Fruit fly (Drosophila melanogaster): ENCODE data around the gene CG5342.

CG5342 gene

dm6 chr3R:11613252-11614036, 34.8 kb downstream of the CG5342 start (continued):
- TF ChIP-seq CG2875 (GFP tag; optimal IDR thresholded peaks at IDR 0.05) (no peak), Tbp (GFP tag; optimal IDR thresholded peaks at IDR 0.05) (no peak), Lpt (GFP tag; optimal IDR thresholded peaks at IDR 0.05) (no peak), CG14710 (tag; optimal IDR thresholded peaks at IDR 0.05) (peak; percentile 47), sd (tag; optimal IDR thresholded peaks at IDR 0.05) (peak; percentile 23), Bteb2 (GFP tag; optimal IDR thresholded peaks at IDR 0.05) (peak; percentile 22), Camta (GFP tag; optimal IDR thresholded peaks at IDR 0.05) (peak; percentile 48), CG15601 (tag; optimal IDR thresholded peaks at IDR 0.05) (peak; percentile 46), seq (GFP tag; IDR thresholded peaks at IDR 0.05) (no peak), amos (GFP tag; IDR thresholded peaks at IDR 0.05; ENCODE audit: partially characterized antibody) (peak; percentile 73), pho (GFP tag; optimal IDR thresholded peaks at IDR 0.05) (peak; percentile 43), sisA (GFP tag; IDR thresholded peaks at IDR 0.05) (peak; percentile 75), CG3407 (GFP tag; optimal IDR thresholded peaks at IDR 0.05) (no peak), CG14667 (GFP tag; IDR thresholded peaks at IDR 0.05) (peak; percentile 73), CG10267 (tag; optimal IDR thresholded peaks at IDR 0.05) (peak; percentile 65), Chrac-16 (GFP tag; optimal IDR thresholded peaks at IDR 0.05) (peak; percentile 82), fd102C (GFP tag; optimal IDR thresholded peaks at IDR 0.05) (peak; percentile 9), CG7357 (GFP tag; IDR thresholded peaks at IDR 0.05) (no peak), bab2 (GFP tag; optimal IDR thresholded peaks at IDR 0.05) (peak; percentile 76), HLH54F (GFP tag; optimal IDR thresholded peaks at IDR 0.05) (peak; percentile 42), CG33557 (GFP tag; optimal IDR thresholded peaks at IDR 0.05) (peak; percentile 50), shn (GFP tag; optimal IDR thresholded peaks at IDR 0.05) (peak; percentile 38), Dll (GFP tag; IDR thresholded peaks at IDR 0.05; ENCODE audit: partially characterized antibody) (no peak), gce (GFP tag; IDR thresholded peaks at IDR 0.05) (no peak), Gsc (GFP tag; IDR thresholded peaks at IDR 0.05) (no peak), sob (GFP tag; IDR thresholded peaks at IDR 0.05) (peak; percentile 81), Dip2 (GFP tag; IDR thresholded peaks at IDR 0.05) (peak; percentile 87), CG12219 (GFP tag; optimal IDR thresholded peaks at IDR 0.05) (no peak), ewg (GFP tag; optimal IDR thresholded peaks at IDR 0.05) (peak; percentile 5), CG34422 (GFP tag; IDR thresholded peaks at IDR 0.05) (peak; percentile 85), jigr1 (GFP tag; IDR thresholded peaks at IDR 0.05) (no peak), Oli (tag; optimal IDR thresholded peaks at IDR 0.05) (peak; percentile 15), Spps (tag; optimal IDR thresholded peaks at IDR 0.05) (peak; percentile 33), Lhr (GFP tag; optimal IDR thresholded peaks at IDR 0.05) (peak; percentile 90), org-1 (GFP tag; optimal IDR thresholded peaks at IDR 0.05) (no peak), Atf-2 (GFP tag; optimal IDR thresholded peaks at IDR 0.05) (peak; percentile 62), hbn (GFP tag; IDR thresholded peaks at IDR 0.05; ENCODE audit: partially characterized antibody) (no peak), Bdp1 (GFP tag; optimal IDR thresholded peaks at IDR 0.05) (peak; percentile 35), tna (GFP tag; IDR thresholded peaks at IDR 0.05; ENCODE audit: partially characterized antibody) (no peak), CG12744 (GFP tag; optimal IDR thresholded peaks at IDR 0.05) (peak; percentile 61), CG8281 (tag; optimal IDR thresholded peaks at IDR 0.05) (no peak), CG13894 (tag; optimal IDR thresholded peaks at IDR 0.05) (peak; percentile 15), Dfd (GFP tag; optimal IDR thresholded peaks at IDR 0.05) (no peak), odd (GFP tag; optimal IDR thresholded peaks at IDR 0.05) (no peak), da (GFP tag; optimal IDR thresholded peaks at IDR 0.05) (peak; percentile 24), CG12155 (GFP tag; optimal IDR thresholded peaks at IDR 0.05) (peak; percentile 51), CG11723 (GFP tag; optimal IDR thresholded peaks at IDR 0.05) (no peak), caup (GFP tag; optimal IDR thresholded peaks at IDR 0.05; ENCODE audit: severe bottlenecking) (peak; percentile 61), Adf1 (GFP tag; IDR thresholded peaks at IDR 0.05) (no peak), run (tag; optimal IDR thresholded peaks at IDR 0.05) (no peak)

Measured in whole organism, embryonic.